Fruit fly (Drosophila melanogaster): ENCODE results near the gene CG4619.
A peak's percentile ranks its signal among the peaks of the same experiment; 100 is the strongest.

The CG4619 gene

DNA sequence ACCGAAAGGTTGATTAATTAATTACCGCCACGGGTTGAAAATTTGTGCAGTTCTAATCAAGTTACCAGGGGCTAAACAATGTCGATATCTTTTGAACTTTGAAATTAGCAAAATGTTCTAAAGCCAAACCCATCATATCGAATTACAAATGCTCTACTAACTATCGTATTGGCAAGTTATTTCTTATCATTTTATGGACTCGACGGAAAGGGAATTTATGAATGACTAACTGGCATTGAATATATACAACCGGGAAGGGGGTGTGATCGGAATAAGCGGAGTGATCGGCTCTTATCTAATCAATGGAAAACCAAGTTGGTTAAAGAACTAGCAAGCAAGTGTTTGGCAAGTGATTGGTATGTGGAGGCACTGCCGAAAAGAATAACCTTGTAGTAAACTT, 4.9 kb downstream of the CG4619 start (continued):
- TF ChIP-seq CG15601 (tag; optimal IDR thresholded peaks at IDR 0.05) (no peak), BtbVII (GFP tag; optimal IDR thresholded peaks at IDR 0.05) (no peak), gsb-n (tag; optimal IDR thresholded peaks at IDR 0.05) (no peak), grau (tag; optimal IDR thresholded peaks at IDR 0.05) (peak; percentile 15), bab2 (GFP tag; optimal IDR thresholded peaks at IDR 0.05) (no peak), ssp (GFP tag; IDR thresholded peaks at IDR 0.05) (no peak), CG4328 (GFP tag; optimal IDR thresholded peaks at IDR 0.05) (no peak), GATAe (GFP tag; conservative IDR thresholded peaks at IDR 0.05) (peak; percentile 89), CG12769 (tag; optimal IDR thresholded peaks at IDR 0.05) (peak; percentile 72), CG10959 (GFP tag; IDR thresholded peaks at IDR 0.05) (no peak), emc (GFP tag; optimal IDR thresholded peaks at IDR 0.05) (no peak), CG31441 (GFP tag; IDR thresholded peaks at IDR 0.05) (no peak), maf-S (GFP tag; optimal IDR thresholded peaks at IDR 0.05) (peak; percentile 3), mirr (GFP tag; optimal IDR thresholded peaks at IDR 0.05) (peak; percentile 99), CG17568 (GFP tag; optimal IDR thresholded peaks at IDR 0.05) (no peak), gro (GFP tag; optimal IDR thresholded peaks at IDR 0.05) (peak; percentile 60), HLH4C (GFP tag; IDR thresholded peaks at IDR 0.05; ENCODE audit: partially characterized antibody) (no peak), gsb (GFP tag; IDR thresholded peaks at IDR 0.05) (no peak), HmgZ (tag; optimal IDR thresholded peaks at IDR 0.05) (peak; percentile 57), CG12659 (GFP tag; optimal IDR thresholded peaks at IDR 0.05) (peak; percentile 8), PHDP (tag; optimal IDR thresholded peaks at IDR 0.05) (peak; percentile 3), sug (tag; optimal IDR thresholded peaks at IDR 0.05) (peak; percentile 75)

DNA sequence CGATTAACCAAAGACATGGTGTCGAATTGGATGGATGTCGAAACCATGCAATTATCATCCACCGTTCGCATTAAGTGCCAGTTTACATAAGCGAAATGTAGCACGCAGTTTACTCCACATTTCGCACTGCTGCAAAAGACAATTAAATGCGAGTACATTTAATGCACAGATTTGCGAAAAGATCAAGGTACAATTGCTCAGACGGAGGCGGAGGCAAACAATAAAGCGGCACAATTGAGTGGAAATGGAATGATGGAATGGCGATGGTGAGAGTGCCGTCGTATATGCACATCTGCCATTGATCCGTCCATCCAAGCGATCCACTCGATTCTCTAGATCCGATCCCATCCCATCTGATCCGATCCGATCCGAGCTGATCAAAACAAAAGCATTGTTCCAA, 6.4 kb downstream of the CG4619 start:
- peak; percentile 24 for TF ChIP-seq Ets65A (GFP tag)
- no peak for TF ChIP-seq CG30431 (GFP tag; optimal IDR thresholded peaks at IDR 0.05)
- peak; percentile 82 for TF ChIP-seq nom (GFP tag; optimal IDR thresholded peaks at IDR 0.05)

DNA sequence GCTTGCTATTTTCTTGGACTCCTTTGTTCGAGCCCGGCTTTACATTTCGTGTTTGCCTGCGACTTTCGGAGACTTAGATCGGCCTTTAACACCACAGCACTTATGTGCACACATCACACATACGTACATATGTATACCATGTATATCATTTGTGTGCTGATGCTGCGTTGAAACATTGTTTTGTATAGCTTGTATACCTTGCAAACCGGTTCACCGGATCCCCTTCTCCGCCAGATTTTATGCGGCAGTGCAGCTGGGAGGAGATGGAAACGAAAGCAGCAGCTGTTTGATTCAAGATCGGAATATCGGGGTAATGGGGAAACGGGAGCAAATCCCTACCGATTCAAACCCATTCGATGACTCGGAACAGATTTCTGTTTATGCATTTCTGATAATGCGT, 7.4 kb downstream of the CG4619 start:
- TF ChIP-seq ewg (GFP tag; optimal IDR thresholded peaks at IDR 0.05) (no peak), psq (GFP tag; optimal IDR thresholded peaks at IDR 0.05) (no peak), repo (GFP tag; optimal IDR thresholded peaks at IDR 0.05) (no peak), CG10431 (GFP tag; optimal IDR thresholded peaks at IDR 0.05) (peak; percentile 98), CG15479 (GFP tag; optimal IDR thresholded peaks at IDR 0.05) (no peak), Awh (GFP tag; IDR thresholded peaks at IDR 0.05) (no peak), ranshi (GFP tag; IDR thresholded peaks at IDR 0.05) (peak; percentile 24; the same call in 1 of the 2 replicates), cas (GFP tag; IDR thresholded peaks at IDR 0.05) (no peak), CG4404 (GFP tag; IDR thresholded peaks at IDR 0.05) (no peak), CG12769 (tag; optimal IDR thresholded peaks at IDR 0.05) (peak; percentile 16), Med (GFP tag) (peak; percentile 74), klu (GFP tag; IDR thresholded peaks at IDR 0.05) (no peak), Lpt (GFP tag; optimal IDR thresholded peaks at IDR 0.05) (no peak), yki (optimal IDR thresholded peaks at IDR 0.05) (no peak), tup (GFP tag; optimal IDR thresholded peaks at IDR 0.05) (no peak), Sry-δ (GFP tag; optimal IDR thresholded peaks at IDR 0.05) (no peak), Rfx (GFP tag; IDR thresholded peaks at IDR 0.05) (no peak), Side (GFP tag; optimal IDR thresholded peaks at IDR 0.05) (no peak), CG8281 (tag; optimal IDR thresholded peaks at IDR 0.05) (no peak), nmo (GFP tag; optimal IDR thresholded peaks at IDR 0.05) (no peak), crol (GFP tag; IDR thresholded peaks at IDR 0.05) (peak; percentile 45; the same call in 1 of the 2 replicates), CG17186 (GFP tag; optimal IDR thresholded peaks at IDR 0.05) (no peak), GATAe (GFP tag; conservative IDR thresholded peaks at IDR 0.05) (no peak), kni (GFP tag; optimal IDR thresholded peaks at IDR 0.05) (peak; percentile 79), kah (GFP tag; optimal IDR thresholded peaks at IDR 0.05) (no peak), oc (tag; optimal IDR thresholded peaks at IDR 0.05) (peak; percentile 19), p53 (GFP tag; optimal IDR thresholded peaks at IDR 0.05) (no peak), CG14667 (GFP tag; IDR thresholded peaks at IDR 0.05) (no peak)
